Worm (Caenorhabditis elegans) whole organism, late embryonic: ENCODE measurements around the gene K01A12.3.

ENCODE experiments used
- C38D4.7 ChIP-seq: fragments of 200-800 bp; sonication (Bioruptor generic); optimal IDR thresholded peaks from 2 replicates; lab custom pipeline; 2018; ENCODE audit warnings: mild to moderate bottlenecking, missing genetic modification characterization, moderate library complexity, missing compliant biosample characterization
- F13H6.1 ChIP-seq: sonication (generic microtip); optimal IDR thresholded peaks from 2 replicates; lab custom pipeline; 2016; ENCODE audit warnings: missing genetic modification characterization, missing compliant biosample characterization
- ama-1 ChIP-seq: fragments of 150-350 bp; optimal IDR thresholded peaks from 2 replicates; lab custom pipeline; 2014
- ceh-18 ChIP-seq: sonication (generic microtip); optimal IDR thresholded peaks from 2 replicates; lab custom pipeline; 2016; ENCODE audit warnings: missing genetic modification characterization, missing compliant biosample characterization
- ceh-2 ChIP-seq: sonication (generic microtip); optimal IDR thresholded peaks from 2 replicates; lab custom pipeline; 2016; ENCODE audit warnings: missing genotype, missing genetic modification characterization, missing compliant biosample characterization
- ceh-24 ChIP-seq: sonication (generic microtip); optimal IDR thresholded peaks from 2 replicates; lab custom pipeline; 2016; ENCODE audit warnings: mild to moderate bottlenecking, missing genetic modification characterization, missing compliant biosample characterization
- ceh-30 ChIP-seq: fragments of 150-350 bp; optimal IDR thresholded peaks from 2 replicates; lab custom pipeline; 2014; ENCODE audit warnings: missing biosample characterization, missing genetic modification characterization
- che-1 ChIP-seq: sonication (generic microtip); optimal IDR thresholded peaks from 2 replicates; lab custom pipeline; 2016; ENCODE audit warnings: mild to moderate bottlenecking, missing genetic modification characterization, missing compliant biosample characterization
- hlh-6 ChIP-seq: sonication (generic microtip); optimal IDR thresholded peaks from 2 replicates; lab custom pipeline; 2016; ENCODE audit warnings: missing genotype, missing genetic modification characterization, missing compliant biosample characterization
- lim-6 ChIP-seq: sonication (generic microtip); optimal IDR thresholded peaks from 2 replicates; lab custom pipeline; 2016; ENCODE audit warnings: missing genetic modification characterization, missing compliant biosample characterization
- lin-11 ChIP-seq: fragments of 200-800 bp; sonication (Bioruptor generic); optimal IDR thresholded peaks from 2 replicates; lab custom pipeline; 2018; ENCODE audit warnings: mild to moderate bottlenecking, missing genetic modification characterization, missing compliant biosample characterization
- nfya-1 ChIP-seq: sonication (generic microtip); optimal IDR thresholded peaks from 2 replicates; lab custom pipeline; 2017; ENCODE audit warnings: missing genetic modification characterization, mild to moderate bottlenecking, missing compliant biosample characterization, antibody characterized with exemption, moderate library complexity
- pqm-1 ChIP-seq: sonication (generic microtip); optimal IDR thresholded peaks from 2 replicates; lab custom pipeline; 2016; ENCODE audit warnings: missing genetic modification characterization, missing compliant biosample characterization
- unc-55 ChIP-seq: sonication (generic microtip); optimal IDR thresholded peaks from 2 replicates; lab custom pipeline; 2017; ENCODE audit warnings: missing biosample characterization, missing genetic modification reagents, missing genetic modification characterization

- TF ChIP-seq ceh-2 (no peak), ceh-30 (tag; lab: Kevin White, UChicago) (no peak), lim-6 (tag; lab: Kevin White, UChicago) (no peak), unc-55 (GFP tag; lab: Kevin White, UChicago) (no peak), lin-11 (tag; lab: Kevin White, UChicago) (no peak), che-1 (no peak), nfya-1 (peak; percentile 55), ceh-24 (tag; lab: Kevin White, UChicago) (no peak), hlh-6 (tag; lab: Kevin White, UChicago) (no peak), ceh-18 (tag; lab: Kevin White, UChicago) (no peak), pqm-1 (tag; lab: Kevin White, UChicago) (no peak), F13H6.1 (no peak), ama-1 (lab: Kevin White, UChicago) (no peak), C38D4.7 (GFP tag; lab: Kevin White, UChicago) (no peak)
Measured at ce11 chrX:8605005-8605404, 20.0 kb downstream of the K01A12.3 start, which contains the start of the genes H35N09.2 and H35N09.1.
